Fruit fly (Drosophila melanogaster) whole organism, embryonic: ENCODE data around the gene cnc.

Experiments
- Atf-2 ChIP-seq: fragments of 200-800 bp; sonication (Bioruptor generic); optimal IDR thresholded peaks from 2 replicates; lab custom pipeline; 2016; ENCODE audit warnings: missing biosample characterization, missing genetic modification characterization
- Bdp1 ChIP-seq: fragments of 200-800 bp; sonication (Bioruptor generic); optimal IDR thresholded peaks from 3 replicates; lab custom pipeline; 2016; ENCODE audit warnings: missing biosample characterization, missing genetic modification characterization
- CG11695 ChIP-seq: fragments of 200-800 bp; sonication (Bioruptor generic); IDR thresholded peaks from 3 replicates; pipeline ENCODE4 v1.3.6; 2022; ENCODE audit warnings: missing biosample characterization, missing genetic modification characterization
- CG13424 ChIP-seq: fragments of 200-800 bp; sonication (Bioruptor generic); optimal IDR thresholded peaks from 2 replicates; lab custom pipeline; 2019; ENCODE audit warnings: missing biosample characterization, mild to moderate bottlenecking, missing genetic modification characterization, moderate library complexity
- CG13894 ChIP-seq: fragments of 200-800 bp; sonication (Bioruptor generic); optimal IDR thresholded peaks from 3 replicates; lab custom pipeline; 2018; ENCODE audit warnings: missing biosample characterization, mild to moderate bottlenecking, missing genetic modification characterization, moderate library complexity
- CG14965 ChIP-seq: fragments of 200-800 bp; sonication (Bioruptor generic); optimal IDR thresholded peaks from 2 replicates; lab custom pipeline; 2016; ENCODE audit warnings: missing biosample characterization, missing genetic modification characterization, borderline replicate concordance
- CG15601 ChIP-seq: fragments of 200-800 bp; sonication (Bioruptor generic); optimal IDR thresholded peaks from 3 replicates; lab custom pipeline; 2019; ENCODE audit warnings: missing biosample characterization, mild to moderate bottlenecking, missing genetic modification characterization, moderate library complexity
- CG16863 ChIP-seq: fragments of 200-800 bp; sonication (Bioruptor generic); optimal IDR thresholded peaks from 3 replicates; lab custom pipeline; 2016; ENCODE audit warnings: missing biosample characterization, missing genetic modification characterization
- CG17359 ChIP-seq: fragments of 200-800 bp; sonication (Bioruptor generic); optimal IDR thresholded peaks from 3 replicates; lab custom pipeline; 2018; ENCODE audit warnings: missing biosample characterization, mild to moderate bottlenecking, missing genetic modification characterization, moderate library complexity
- CG5180 ChIP-seq: fragments of 200-800 bp; sonication (Bioruptor generic); optimal IDR thresholded peaks from 3 replicates; lab custom pipeline; 2017; ENCODE audit warnings: missing biosample characterization, missing genetic modification characterization, mild to moderate bottlenecking, moderate library complexity, missing genetic modification reagents
- CG6854 ChIP-seq: fragments of 200-800 bp; sonication (Bioruptor generic); optimal IDR thresholded peaks from 3 replicates; lab custom pipeline; 2017; ENCODE audit warnings: missing biosample characterization, mild to moderate bottlenecking, missing genetic modification characterization
- CG7357 ChIP-seq: fragments of 200-800 bp; sonication (Bioruptor generic); IDR thresholded peaks from 3 replicates; pipeline ENCODE4 v1.3.6; 2022; ENCODE audit warnings: missing biosample characterization, missing genetic modification characterization
- CG7556 ChIP-seq: fragments of 200-800 bp; sonication (Bioruptor generic); optimal IDR thresholded peaks from 2 replicates; lab custom pipeline; 2017; ENCODE audit warnings: missing biosample characterization, mild to moderate bottlenecking, missing genetic modification characterization
- CG7786 ChIP-seq: fragments of 200-800 bp; sonication (Bioruptor generic); optimal IDR thresholded peaks from 2 replicates; lab custom pipeline; 2016; ENCODE audit warnings: missing biosample characterization, missing genetic modification characterization
- CG7987 ChIP-seq: fragments of 200-800 bp; sonication (Bioruptor generic); optimal IDR thresholded peaks from 2 replicates; lab custom pipeline; 2018; ENCODE audit warnings: missing biosample characterization, mild to moderate bottlenecking, missing genetic modification characterization, moderate library complexity
- CG8924 ChIP-seq: fragments of 200-800 bp; optimal IDR thresholded peaks from 3 replicates; lab custom pipeline; 2019; ENCODE audit warnings: missing biosample characterization, mild to moderate bottlenecking, missing genetic modification characterization, moderate library complexity
- CG8944 ChIP-seq: fragments of 200-800 bp; sonication (Bioruptor generic); optimal IDR thresholded peaks from 3 replicates; lab custom pipeline; 2016; ENCODE audit warnings: missing biosample characterization, missing genetic modification characterization
- CHES-1-like ChIP-seq: fragments of 200-800 bp; sonication (Bioruptor generic); optimal IDR thresholded peaks from 2 replicates; lab custom pipeline; 2016; ENCODE audit warnings: missing biosample characterization, missing genetic modification characterization
- Camta ChIP-seq: fragments of 200-800 bp; sonication (Bioruptor generic); optimal IDR thresholded peaks from 2 replicates; lab custom pipeline; 2016; ENCODE audit warnings: missing biosample characterization, missing genetic modification characterization
- Dfd ChIP-seq, 2 experiments: fragments of >200 bp; optimal IDR thresholded peaks; 2 replicates each; lab custom pipeline; 2017; ENCODE audit warnings: missing biosample characterization in 2 of 2, missing genetic modification characterization in 2 of 2
- Dip2 ChIP-seq: fragments of 200-800 bp; sonication (Bioruptor generic); IDR thresholded peaks from 2 replicates; pipeline ENCODE4 v1.3.6; 2022; ENCODE audit warnings: missing biosample characterization, missing genetic modification characterization
- Doc2 ChIP-seq: fragments of 200-800 bp; sonication (Bioruptor generic); IDR thresholded peaks from 2 replicates; pipeline ENCODE4 v1.3.6; 2022; ENCODE audit warnings: missing biosample characterization, missing genetic modification characterization
- Fer1 ChIP-seq: fragments of 200-800 bp; sonication (Bioruptor generic); optimal IDR thresholded peaks from 2 replicates; lab custom pipeline; 2017; ENCODE audit warnings: missing biosample characterization, mild to moderate bottlenecking, missing genetic modification characterization
- Fer2 ChIP-seq: fragments of 200-800 bp; sonication (Bioruptor generic); optimal IDR thresholded peaks from 2 replicates; lab custom pipeline; 2018; ENCODE audit warnings: missing biosample characterization, mild to moderate bottlenecking, missing genetic modification characterization, moderate library complexity
- Gsc ChIP-seq: fragments of 200-800 bp; sonication (Bioruptor generic); IDR thresholded peaks from 2 replicates; pipeline ENCODE4 v1.3.6; 2022; ENCODE audit warnings: missing biosample characterization, missing genetic modification characterization
- Hmx ChIP-seq: fragments of 200-800 bp; sonication (Bioruptor generic); optimal IDR thresholded peaks from 2 replicates; lab custom pipeline; 2016; ENCODE audit warnings: missing biosample characterization, missing genetic modification characterization
- MTF-1 ChIP-seq: fragments of 200-800 bp; sonication (Bioruptor generic); optimal IDR thresholded peaks from 2 replicates; lab custom pipeline; 2018; ENCODE audit warnings: missing biosample characterization, mild to moderate bottlenecking, missing genetic modification characterization, borderline replicate concordance
- crc ChIP-seq: fragments of 200-800 bp; sonication (Bioruptor generic); optimal IDR thresholded peaks from 2 replicates; lab custom pipeline; 2016; ENCODE audit warnings: missing biosample characterization, missing genetic modification characterization
- danr ChIP-seq: fragments of 200-800 bp; sonication (Bioruptor generic); IDR thresholded peaks from 2 replicates; pipeline ENCODE4 v1.3.6; 2022; ENCODE audit warnings: missing biosample characterization, missing genetic modification characterization
- fd102C ChIP-seq: fragments of 200-800 bp; sonication (Bioruptor generic); optimal IDR thresholded peaks from 2 replicates; lab custom pipeline; 2018; ENCODE audit warnings: missing biosample characterization, mild to moderate bottlenecking, missing genetic modification characterization, moderate library complexity
- gcm2 ChIP-seq: fragments of 200-800 bp; sonication (Bioruptor generic); optimal IDR thresholded peaks from 2 replicates; lab custom pipeline; 2016; ENCODE audit warnings: missing biosample characterization, missing genetic modification characterization
- grau ChIP-seq: fragments of 200-800 bp; optimal IDR thresholded peaks from 3 replicates; lab custom pipeline; 2019; ENCODE audit warnings: missing biosample characterization, mild to moderate bottlenecking, missing genetic modification characterization, moderate library complexity
- gro ChIP-seq: fragments of 200-800 bp; sonication (Bioruptor generic); optimal IDR thresholded peaks from 2 replicates; lab custom pipeline; 2016; ENCODE audit warnings: missing biosample characterization, missing genetic modification characterization
- gt ChIP-seq: fragments of 200-800 bp; sonication (Bioruptor generic); IDR thresholded peaks from 2 replicates; pipeline ENCODE4 v1.3.6; 2022; ENCODE audit warnings: missing biosample characterization, missing genetic modification characterization
- hkb ChIP-seq, 2 experiments: fragments of 200-800 bp in 1 of 2; fragments of >200 bp in 1 of 2; sonication (Bioruptor generic) in 1 of 2; IDR thresholded peaks in 1 of 2; optimal IDR thresholded peaks in 1 of 2; 2 replicates each; pipeline versions ENCODE4 v1.3.6 to Lab custom; 2017 to 2022; ENCODE audit warnings: missing biosample characterization in 1 of 2, missing genetic modification characterization in 1 of 2
- mirr ChIP-seq: fragments of 200-800 bp; sonication (Bioruptor generic); optimal IDR thresholded peaks from 3 replicates; lab custom pipeline; 2018; ENCODE audit warnings: missing biosample characterization, mild to moderate bottlenecking, missing genetic modification characterization
- nau ChIP-seq: fragments of 200-800 bp; sonication (Bioruptor generic); optimal IDR thresholded peaks from 3 replicates; lab custom pipeline; 2017; ENCODE audit warnings: missing biosample characterization, mild to moderate bottlenecking, missing genetic modification characterization, missing genetic modification reagents
- nom ChIP-seq: fragments of 200-800 bp; sonication (Bioruptor generic); optimal IDR thresholded peaks from 2 replicates; lab custom pipeline; 2017; ENCODE audit warnings: missing biosample characterization, missing genetic modification characterization, mild to moderate bottlenecking, moderate library complexity, missing genetic modification reagents
- onecut ChIP-seq: fragments of 200-800 bp; sonication (Bioruptor generic); IDR thresholded peaks from 2 replicates; pipeline ENCODE4 v1.3.6; 2022; ENCODE audit warnings: missing biosample characterization, missing genetic modification characterization
- org-1 ChIP-seq: fragments of 200-800 bp; sonication (Bioruptor generic); optimal IDR thresholded peaks from 2 replicates; lab custom pipeline; 2017; ENCODE audit warnings: missing biosample characterization, missing genetic modification characterization
- peb ChIP-seq: fragments of 200-800 bp; sonication (Bioruptor generic); IDR thresholded peaks from 2 replicates; pipeline ENCODE4 v1.3.6; 2022; ENCODE audit warnings: missing biosample characterization, missing genetic modification characterization
- pfk ChIP-seq: fragments of 200-800 bp; sonication (Bioruptor generic); optimal IDR thresholded peaks from 2 replicates; lab custom pipeline; 2018; ENCODE audit warnings: missing biosample characterization, mild to moderate bottlenecking, missing genetic modification characterization, moderate library complexity
- salm ChIP-seq: fragments of 200-800 bp; sonication (Bioruptor generic); optimal IDR thresholded peaks from 2 replicates; lab custom pipeline; 2018; ENCODE audit warnings: missing biosample characterization, mild to moderate bottlenecking, missing genetic modification characterization
- slp2 ChIP-seq: fragments of 200-800 bp; sonication (Bioruptor generic); optimal IDR thresholded peaks from 2 replicates; lab custom pipeline; 2016; ENCODE audit warnings: missing biosample characterization, missing genetic modification characterization
- sna ChIP-seq: fragments of 200-800 bp; sonication (Bioruptor generic); IDR thresholded peaks from 2 replicates; pipeline ENCODE4 v1.3.6; 2022; ENCODE audit warnings: missing biosample characterization, missing genetic modification characterization; ENCODE audit not compliant: partially characterized antibody
- tgo ChIP-seq: fragments of 200-800 bp; sonication (Bioruptor generic); IDR thresholded peaks from 3 replicates; pipeline ENCODE4 v1.3.6; 2022; ENCODE audit warnings: missing biosample characterization, missing genetic modification characterization
- trh ChIP-seq: fragments of 200-800 bp; sonication (Bioruptor generic); optimal IDR thresholded peaks from 2 replicates; lab custom pipeline; 2016; ENCODE audit warnings: missing biosample characterization, missing genetic modification characterization
- tup ChIP-seq: fragments of 200-800 bp; sonication (Bioruptor generic); optimal IDR thresholded peaks from 2 replicates; lab custom pipeline; 2016; ENCODE audit warnings: missing biosample characterization, mild to moderate bottlenecking, missing genetic modification characterization, moderate library complexity
- unpg ChIP-seq: fragments of 200-800 bp; sonication (Bioruptor generic); optimal IDR thresholded peaks from 3 replicates; lab custom pipeline; 2018; ENCODE audit warnings: missing biosample characterization, mild to moderate bottlenecking, missing genetic modification characterization, moderate library complexity
- zf30C ChIP-seq: fragments of 200-800 bp; sonication (Bioruptor generic); optimal IDR thresholded peaks from 3 replicates; lab custom pipeline; 2018; ENCODE audit warnings: missing biosample characterization, mild to moderate bottlenecking, missing genetic modification characterization

Gene cnc

DNA sequence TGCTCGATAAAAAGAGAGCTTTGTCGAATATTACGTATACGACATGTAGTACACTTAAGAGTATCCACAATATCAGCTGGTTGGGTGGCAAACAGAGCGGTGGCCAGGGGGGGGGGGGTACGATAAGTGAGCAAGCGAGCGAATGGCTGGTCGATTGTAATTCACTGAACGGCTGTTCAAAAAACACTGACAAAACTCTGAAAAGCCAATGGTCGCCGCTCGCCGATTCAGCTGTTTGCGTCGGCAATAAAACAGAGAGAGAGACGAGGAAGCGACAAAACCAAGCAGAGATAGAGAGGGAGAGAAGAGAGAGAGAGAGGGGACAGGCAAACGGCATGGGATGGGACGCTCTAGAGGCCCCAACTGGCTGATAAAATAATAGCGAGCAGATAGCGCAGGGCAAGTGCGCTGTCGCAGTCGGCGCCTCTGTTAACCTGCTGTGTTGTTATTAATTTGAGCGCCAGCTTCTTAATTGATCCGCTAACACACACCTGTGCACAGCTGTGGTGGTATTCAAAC lies at the start of gene cnc (continued):
- no peak for TF ChIP-seq CG8924 (tag; lab: Kevin White, UChicago)
- TF ChIP-seq CG13894 (tag; lab: Kevin White, UChicago), result peak; percentile 57
- TF ChIP-seq Bdp1 (GFP tag; lab: Kevin White, UChicago), result no peak
- TF ChIP-seq trh (GFP tag; lab: Kevin White, UChicago), result no peak
- no peak for TF ChIP-seq CG7786 (GFP tag; lab: Kevin White, UChicago)
- peak; percentile 26 for TF ChIP-seq CG5180 (GFP tag; lab: Kevin White, UChicago)
- TF ChIP-seq mirr (GFP tag; lab: Kevin White, UChicago), result peak; percentile 69
- no peak for TF ChIP-seq CG16863 (GFP tag; lab: Kevin White, UChicago)
- no peak for TF ChIP-seq CG7987 (GFP tag; lab: Kevin White, UChicago)
- TF ChIP-seq grau (tag; lab: Kevin White, UChicago), result no peak
- TF ChIP-seq CG7556 (GFP tag; lab: Kevin White, UChicago), result no peak
- peak; percentile 32 for TF ChIP-seq pfk (GFP tag; lab: Kevin White, UChicago)
- TF ChIP-seq CG8944, result no peak
- TF ChIP-seq CG6854, result peak; percentile 16
- no peak for TF ChIP-seq danr (GFP tag; lab: Robert Waterston, UW)
- no peak for TF ChIP-seq hkb (optimal IDR thresholded peaks at IDR 0.05; lab: Kevin White, UChicago)
- peak; percentile 65 for TF ChIP-seq hkb (GFP tag; IDR thresholded peaks at IDR 0.05; lab: Robert Waterston, UW)
- no peak for TF ChIP-seq CG13424 (tag; lab: Kevin White, UChicago)
- 0 out of 2 replicates have a peak, but pooled peaks have one; percentile 10 for TF ChIP-seq onecut (GFP tag; lab: Robert Waterston, UW)
- no peak for TF ChIP-seq Hmx
- TF ChIP-seq gcm2 (GFP tag; lab: Kevin White, UChicago), result no peak
- peak; percentile 0 for TF ChIP-seq CG15601 (tag; lab: Kevin White, UChicago)
- no peak for TF ChIP-seq unpg (GFP tag; lab: Kevin White, UChicago)
- no peak for TF ChIP-seq CG17359
- no peak for TF ChIP-seq Gsc (GFP tag; lab: Robert Waterston, UW)
- TF ChIP-seq tup, result no peak
- TF ChIP-seq org-1 (GFP tag; lab: Kevin White, UChicago), result no peak
- peak; percentile 66 for TF ChIP-seq Fer1 (GFP tag; lab: Kevin White, UChicago)
- peak; percentile 59; the same call in 1 of the 2 replicates for TF ChIP-seq sna (GFP tag; lab: Robert Waterston, UW)
- no peak for TF ChIP-seq Camta (GFP tag; lab: Kevin White, UChicago)
- TF ChIP-seq zf30C (GFP tag; lab: Kevin White, UChicago), result no peak
- TF ChIP-seq Dfd (GFP tag; optimal IDR thresholded peaks at IDR 0.05; lab: Kevin White, UChicago), result no peak
- no peak for TF ChIP-seq slp2
- TF ChIP-seq crc (GFP tag; lab: Kevin White, UChicago), result no peak
- TF ChIP-seq peb (GFP tag; lab: Robert Waterston, UW), result no peak
- no peak for TF ChIP-seq CG14965
- TF ChIP-seq nau (GFP tag; lab: Kevin White, UChicago), result peak; percentile 55
- no peak for TF ChIP-seq tgo (GFP tag; lab: Robert Waterston, UW)
- peak; percentile 51 for TF ChIP-seq CHES-1-like
- no peak for TF ChIP-seq Atf-2
- TF ChIP-seq salm, result peak; percentile 15
- no peak for TF ChIP-seq CG7357 (GFP tag; lab: Robert Waterston, UW)
- peak; percentile 18 for TF ChIP-seq MTF-1 (GFP tag; lab: Kevin White, UChicago)
- no peak for TF ChIP-seq gt (GFP tag; lab: Robert Waterston, UW)
- TF ChIP-seq Dip2 (GFP tag; lab: Robert Waterston, UW), result no peak
- peak; percentile 47 for TF ChIP-seq gro (GFP tag; lab: Kevin White, UChicago)
- no peak for TF ChIP-seq nom (GFP tag; lab: Kevin White, UChicago)
- no peak for TF ChIP-seq fd102C (GFP tag; lab: Kevin White, UChicago)
- TF ChIP-seq Fer2, result no peak
- peak; percentile 57; the same call in 1 of the 3 replicates for TF ChIP-seq CG11695 (GFP tag; lab: Robert Waterston, UW)
- no peak for TF ChIP-seq Doc2 (GFP tag; lab: Robert Waterston, UW)
